Worm (Caenorhabditis elegans): ENCODE results near the gene F29F11.20.

ce11 chrV:10724472-10724871, 36.8 kb downstream of the F29F11.20 start:
- no peak for TF ChIP-seq lin-35 (GFP tag; optimal IDR thresholded peaks at IDR 0.05)
- no peak for TF ChIP-seq ztf-4 (tag; optimal IDR thresholded peaks at IDR 0.05)
- no peak for TF ChIP-seq jun-1 (tag; optimal IDR thresholded peaks at IDR 0.05)
- TF ChIP-seq efl-1 (optimal IDR thresholded peaks at IDR 0.05), result no peak
- no peak for TF ChIP-seq efl-1 (GFP tag; optimal IDR thresholded peaks at IDR 0.05 in 1 of 2)
- TF ChIP-seq aha-1 (tag; optimal IDR thresholded peaks at IDR 0.05), result no peak
- TF ChIP-seq ces-1 (GFP tag; optimal IDR thresholded peaks at IDR 0.05), result no peak
- no peak for TF ChIP-seq nhr-77 (tag; optimal IDR thresholded peaks at IDR 0.05)
- no peak for TF ChIP-seq fkh-4 (tag; optimal IDR thresholded peaks at IDR 0.05; ENCODE audit: borderline replicate concordance)

Data from whole organism, L1 larva.